Worm (Caenorhabditis elegans) whole organism, young adult: Measurements from ENCODE around the gene elt-6.

Experiments used
- C17E4.6 ChIP-seq: fragments of 200-800 bp; sonication (Bioruptor generic); IDR thresholded peaks from 2 replicates; pipeline ENCODE4 v1.3.6; 2022; ENCODE audit warnings: missing genetic modification reagents, missing genetic modification characterization, missing compliant biosample characterization
- F10E7.11 ChIP-seq: sonication (generic microtip); optimal IDR thresholded peaks from 2 replicates; lab custom pipeline; 2017; ENCODE audit warnings: mild to moderate bottlenecking, missing genetic modification characterization, moderate library complexity, missing compliant biosample characterization
- F23B12.7 ChIP-seq: sonication (generic microtip); optimal IDR thresholded peaks from 2 replicates; lab custom pipeline; 2017; ENCODE audit warnings: missing genetic modification characterization, mild to moderate bottlenecking, missing compliant biosample characterization, antibody characterized with exemption, moderate library complexity; ENCODE audit not compliant: insufficient read depth
- F33H1.4 ChIP-seq: fragments of 200-800 bp; sonication (Bioruptor generic); IDR thresholded peaks from 2 replicates; pipeline ENCODE4 v1.3.6; 2022; ENCODE audit warnings: missing genetic modification reagents, missing genetic modification characterization, missing compliant biosample characterization
- K11D2.4 ChIP-seq: fragments of 200-800 bp; sonication (Bioruptor generic); IDR thresholded peaks from 2 replicates; pipeline ENCODE4 v1.3.6; 2022; ENCODE audit warnings: missing genetic modification reagents, missing genetic modification characterization, missing compliant biosample characterization
- K12H6.12 ChIP-seq: fragments of 200-800 bp; sonication (Bioruptor generic); optimal IDR thresholded peaks from 2 replicates; lab custom pipeline; 2018; ENCODE audit warnings: mild to moderate bottlenecking, missing genetic modification characterization, missing compliant biosample characterization
- T07F8.4 ChIP-seq: sonication (generic microtip); optimal IDR thresholded peaks from 2 replicates; lab custom pipeline; 2016; ENCODE audit warnings: mild to moderate bottlenecking, missing genetic modification characterization, moderate library complexity, missing compliant biosample characterization
- Y67H2A.10 ChIP-seq: fragments of 200-800 bp; sonication (Bioruptor generic); conservative IDR thresholded peaks from 2 replicates; pipeline ENCODE4 v1.3.6; 2022; ENCODE audit warnings: missing genetic modification reagents, missing genetic modification characterization, missing compliant biosample characterization
- ama-1 ChIP-seq, 3 experiments: fragments of 150-350 bp in 1 of 3; sonication (generic microtip) in 2 of 3; optimal IDR thresholded peaks; 2 replicates each; lab custom pipeline; 2014 to 2018; ENCODE audit warnings: missing biosample characterization in 2 of 3, missing genetic modification characterization in 2 of 3, missing genetic modification reagents in 2 of 3
- aptf-2 ChIP-seq: fragments of 200-800 bp; sonication (Bioruptor generic); conservative IDR thresholded peaks from 2 replicates; pipeline ENCODE4 v1.3.6; 2022; ENCODE audit warnings: missing genetic modification reagents, missing genetic modification characterization, missing compliant biosample characterization
- attf-3 ChIP-seq: fragments of 200-800 bp; sonication (Bioruptor generic); conservative IDR thresholded peaks from 2 replicates; pipeline ENCODE4 v1.3.6; 2022; ENCODE audit warnings: missing genetic modification reagents, missing genetic modification characterization, missing compliant biosample characterization
- attf-6 ChIP-seq: fragments of 200-800 bp; sonication (Bioruptor generic); IDR thresholded peaks from 2 replicates; pipeline ENCODE4 v1.3.6; 2022; ENCODE audit warnings: missing genetic modification reagents, missing genetic modification characterization, missing compliant biosample characterization
- bed-2 ChIP-seq: fragments of 200-800 bp; sonication (Bioruptor generic); IDR thresholded peaks from 2 replicates; pipeline ENCODE4 v1.3.6; 2022; ENCODE audit warnings: missing genetic modification reagents, missing genetic modification characterization, missing compliant biosample characterization
- cebp-1 ChIP-seq, 2 experiments: fragments of 200-800 bp in 1 of 2; sonication (Bioruptor generic) in 1 of 2; sonication (generic microtip) in 1 of 2; IDR thresholded peaks in 1 of 2; optimal IDR thresholded peaks in 1 of 2; 2 replicates each; pipeline versions ENCODE4 v1.3.6 to Lab custom; 2017 to 2022; ENCODE audit warnings: missing compliant biosample characterization in 2 of 2, missing genetic modification characterization in 2 of 2, mild to moderate bottlenecking in 1 of 2, missing genetic modification reagents in 1 of 2, moderate library complexity in 1 of 2
- ceh-100 ChIP-seq: fragments of 200-800 bp; sonication (Bioruptor generic); IDR thresholded peaks from 2 replicates; pipeline ENCODE4 v1.3.6; 2022; ENCODE audit warnings: missing genetic modification reagents, missing genetic modification characterization, missing compliant biosample characterization
- ceh-27 ChIP-seq: fragments of 200-800 bp; sonication (Bioruptor generic); optimal IDR thresholded peaks from 2 replicates; lab custom pipeline; 2018; ENCODE audit warnings: mild to moderate bottlenecking, missing genetic modification characterization, moderate library complexity, missing compliant biosample characterization
- ceh-58 ChIP-seq: fragments of 200-800 bp; sonication (Bioruptor generic); IDR thresholded peaks from 2 replicates; pipeline ENCODE4 v1.3.6; 2022; ENCODE audit warnings: missing genetic modification characterization, missing compliant biosample characterization
- ceh-79 ChIP-seq: sonication (generic microtip); optimal IDR thresholded peaks from 2 replicates; lab custom pipeline; 2017; ENCODE audit warnings: mild to moderate bottlenecking, missing genetic modification characterization, missing compliant biosample characterization
- ceh-91 ChIP-seq: fragments of 200-800 bp; sonication (Bioruptor generic); IDR thresholded peaks from 2 replicates; pipeline ENCODE4 v1.3.6; 2022; ENCODE audit warnings: missing genetic modification reagents, missing genetic modification characterization, missing compliant biosample characterization
- egrh-3 ChIP-seq: fragments of 200-800 bp; sonication (Bioruptor generic); IDR thresholded peaks from 2 replicates; pipeline ENCODE4 v1.3.6; 2022; ENCODE audit warnings: missing genetic modification reagents, missing genetic modification characterization, missing compliant biosample characterization
- him-1 ChIP-seq: sonication (generic microtip); optimal IDR thresholded peaks from 2 replicates; lab custom pipeline; 2016; ENCODE audit warnings: missing genotype, missing genetic modification reagents, missing genetic modification characterization, missing compliant biosample characterization
- hmg-20 ChIP-seq: fragments of 200-800 bp; sonication (Bioruptor generic); IDR thresholded peaks from 2 replicates; pipeline ENCODE4 v1.3.6; 2022; ENCODE audit warnings: missing genetic modification reagents, missing genetic modification characterization, missing compliant biosample characterization
- lag-1 ChIP-seq: fragments of 200-800 bp; sonication (Bioruptor generic); IDR thresholded peaks from 2 replicates; pipeline ENCODE4 v1.3.6; 2022; ENCODE audit warnings: missing genetic modification reagents, missing genetic modification characterization, missing compliant biosample characterization
- let-526 ChIP-seq: fragments of 200-800 bp; sonication (Bioruptor generic); IDR thresholded peaks from 2 replicates; pipeline ENCODE4 v1.3.6; 2022; ENCODE audit warnings: missing genetic modification reagents, missing genetic modification characterization, missing compliant biosample characterization
- lin-40 ChIP-seq: sonication (generic microtip); optimal IDR thresholded peaks from 2 replicates; lab custom pipeline; 2016; ENCODE audit warnings: missing genetic modification characterization, mild to moderate bottlenecking, missing compliant biosample characterization, missing genotype, missing genetic modification reagents
- madf-3 ChIP-seq: fragments of 200-800 bp; sonication (Bioruptor generic); IDR thresholded peaks from 2 replicates; pipeline ENCODE4 v1.3.6; 2022; ENCODE audit warnings: missing genetic modification reagents, missing genetic modification characterization, missing compliant biosample characterization
- mcd-1 ChIP-seq: fragments of 200-800 bp; sonication (Bioruptor generic); IDR thresholded peaks from 2 replicates; pipeline ENCODE4 v1.3.6; 2022; ENCODE audit warnings: missing genetic modification reagents, missing genetic modification characterization, missing compliant biosample characterization
- nfya-2 ChIP-seq: fragments of 200-800 bp; sonication (Bioruptor generic); IDR thresholded peaks from 2 replicates; pipeline ENCODE4 v1.3.6; 2022; ENCODE audit warnings: missing genetic modification reagents, missing genetic modification characterization, missing compliant biosample characterization
- nhr-80 ChIP-seq: sonication (generic microtip); optimal IDR thresholded peaks from 2 replicates; lab custom pipeline; 2016; ENCODE audit warnings: missing genetic modification characterization, missing compliant biosample characterization
- snpc-1.3 ChIP-seq: sonication (generic microtip); optimal IDR thresholded peaks from 2 replicates; lab custom pipeline; 2017; ENCODE audit warnings: missing genetic modification characterization, mild to moderate bottlenecking, missing compliant biosample characterization, antibody characterized with exemption, moderate library complexity, missing genotype, missing genetic modification reagents; ENCODE audit not compliant: insufficient read depth
- snpc-4 ChIP-seq, 5 experiments: fragments of 150-350 bp in 1 of 5; sonication (generic microtip) in 4 of 5; optimal IDR thresholded peaks; 2 replicates each; lab custom pipeline; 2014 to 2018; ENCODE audit warnings: missing genetic modification characterization in 5 of 5, missing biosample characterization in 3 of 5, antibody characterized with exemption in 2 of 5, mild to moderate bottlenecking in 2 of 5, missing compliant biosample characterization in 2 of 5, missing genotype in 2 of 5, moderate library complexity in 2 of 5, missing genetic modification reagents in 1 of 5
- somi-1 ChIP-seq: fragments of 200-800 bp; sonication (Bioruptor generic); optimal IDR thresholded peaks from 2 replicates; lab custom pipeline; 2018; ENCODE audit warnings: mild to moderate bottlenecking, missing genetic modification characterization, missing compliant biosample characterization
- tlf-1 ChIP-seq: fragments of 200-800 bp; sonication (Bioruptor generic); optimal IDR thresholded peaks from 2 replicates; lab custom pipeline; 2018; ENCODE audit warnings: mild to moderate bottlenecking, missing genetic modification characterization, missing compliant biosample characterization
- zim-3 ChIP-seq: sonication (generic microtip); optimal IDR thresholded peaks from 2 replicates; lab custom pipeline; 2017; ENCODE audit warnings: mild to moderate bottlenecking, missing genetic modification characterization, moderate library complexity, missing compliant biosample characterization
- ztf-28 ChIP-seq: fragments of 200-800 bp; sonication (Bioruptor generic); IDR thresholded peaks from 2 replicates; pipeline ENCODE4 v1.3.6; 2022; ENCODE audit warnings: missing genetic modification reagents, missing genetic modification characterization, missing compliant biosample characterization

The elt-6 gene

DNA sequence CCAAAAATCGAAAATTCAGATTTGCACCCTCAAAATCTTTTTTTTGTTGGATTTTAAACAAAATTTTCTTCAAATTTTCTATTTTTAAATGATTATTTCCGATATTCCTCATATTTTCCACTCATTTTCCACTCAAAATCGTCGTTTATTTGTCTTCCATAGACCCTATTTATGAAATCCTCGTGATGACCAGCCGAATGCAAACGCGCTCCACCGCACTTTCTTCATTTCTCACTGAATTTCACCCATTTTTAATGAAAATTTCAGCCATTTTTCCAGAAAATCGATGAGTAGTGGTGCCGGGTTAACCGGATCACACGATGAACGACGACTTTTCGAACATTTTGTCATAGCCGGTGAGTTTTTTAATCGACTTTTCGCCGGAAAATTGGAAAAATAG is 5.9 kb downstream of the elt-6 start, which contains the start of gene denn-4:
Gene denn-4, plus strand, starts transcription at position 280 of the 400 bp plus-strand sequence.
- TF ChIP-seq hmg-20 (GFP tag; lab: Robert Waterston, UW) (no peak), C17E4.6 (GFP tag; lab: Robert Waterston, UW) (no peak), cebp-1 (GFP tag; IDR thresholded peaks at IDR 0.05; lab: Robert Waterston, UW) (no peak), cebp-1 (tag; optimal IDR thresholded peaks at IDR 0.05; lab: Kevin White, UChicago) (peak; percentile 21), attf-3 (no peak), F10E7.11 (tag; lab: Kevin White, UChicago) (no peak), snpc-4 (GFP tag; optimal IDR thresholded peaks at IDR 0.05; lab: Kevin White, UChicago) (no peak), snpc-4 (tag; optimal IDR thresholded peaks at IDR 0.05; lab: Kevin White, UChicago) (no peak), F23B12.7 (tag; lab: Kevin White, UChicago) (peak; percentile 1), mcd-1 (GFP tag; lab: Robert Waterston, UW) (peak; percentile 89), snpc-1.3 (tag; lab: Kevin White, UChicago) (no peak), ztf-28 (GFP tag; lab: Robert Waterston, UW) (no peak), egrh-3 (GFP tag; lab: Robert Waterston, UW) (no peak)

DNA sequence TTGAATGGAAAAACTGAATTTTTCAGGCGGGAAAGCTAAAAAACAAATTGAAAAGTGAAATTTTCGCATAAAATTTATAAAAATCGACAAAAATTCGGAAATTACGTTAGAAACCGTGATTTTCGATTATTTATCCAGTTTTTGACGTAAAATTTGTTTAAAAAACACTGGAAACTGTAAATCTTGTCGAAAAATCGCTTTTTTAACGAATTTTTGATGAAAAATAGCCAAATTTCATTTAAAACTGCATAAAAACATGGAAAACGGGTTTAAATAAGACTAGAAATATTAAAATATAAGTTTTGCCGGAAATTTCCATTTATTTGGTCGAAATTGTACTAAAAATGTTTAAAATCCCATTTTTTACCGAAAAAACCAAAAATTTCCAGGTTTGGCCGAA is 6.4 kb downstream of the elt-6 start:
- TF ChIP-seq F33H1.4 (no peak), somi-1 (GFP tag; lab: Kevin White, UChicago) (no peak), zim-3 (no peak), ceh-79 (tag; lab: Kevin White, UChicago) (no peak), lag-1 (GFP tag; lab: Robert Waterston, UW) (no peak), ceh-27 (GFP tag; lab: Kevin White, UChicago) (no peak), attf-6 (GFP tag; lab: Robert Waterston, UW) (no peak), K12H6.12 (tag; lab: Kevin White, UChicago) (no peak), ceh-100 (no peak), T07F8.4 (tag; lab: Kevin White, UChicago) (no peak), bed-2 (GFP tag; lab: Robert Waterston, UW) (no peak), tlf-1 (GFP tag; lab: Kevin White, UChicago) (no peak), aptf-2 (no peak), K11D2.4 (GFP tag; lab: Robert Waterston, UW) (no peak), snpc-4 (GFP tag; optimal IDR thresholded peaks at IDR 0.05; lab: Kevin White, UChicago) (no peak), snpc-4 (tag; optimal IDR thresholded peaks at IDR 0.05; lab: Kevin White, UChicago) (no peak), Y67H2A.10 (GFP tag; lab: Robert Waterston, UW) (no peak), F10E7.11 (tag; lab: Kevin White, UChicago) (no peak), lin-40 (tag; lab: Kevin White, UChicago) (no peak), let-526 (GFP tag; lab: Robert Waterston, UW) (no peak)

DNA sequence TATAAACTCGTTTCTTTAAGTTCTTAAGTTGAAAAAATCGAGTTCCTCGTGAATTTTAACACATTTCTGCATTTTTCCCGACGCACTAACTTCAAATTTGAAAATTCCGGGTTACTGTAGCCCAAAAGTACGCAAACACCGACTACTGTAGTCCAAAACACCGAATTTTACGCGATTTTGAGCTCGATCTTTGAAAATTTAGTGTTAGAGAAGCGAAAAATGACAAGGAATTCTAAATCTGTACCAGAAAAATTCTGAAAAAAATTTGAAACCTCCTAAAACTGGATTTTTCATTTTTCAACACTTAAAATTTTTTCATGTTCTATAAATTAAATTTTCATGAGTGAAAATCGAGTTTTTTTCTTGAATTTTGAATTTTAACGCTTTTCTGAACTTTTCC is 27.4 kb downstream of the elt-6 start:
- TF ChIP-seq nhr-80 (tag; lab: Kevin White, UChicago): no peak
- TF ChIP-seq ceh-58: no peak
- no peak for TF ChIP-seq madf-3
- no peak for TF ChIP-seq nfya-2 (GFP tag; lab: Robert Waterston, UW)
- no peak for TF ChIP-seq ceh-91
- TF ChIP-seq ama-1 (optimal IDR thresholded peaks at IDR 0.05; lab: Kevin White, UChicago): no peak
- no peak for TF ChIP-seq ama-1 (GFP tag; optimal IDR thresholded peaks at IDR 0.05; lab: Kevin White, UChicago)
- no peak for TF ChIP-seq him-1 (tag; lab: Kevin White, UChicago)
- TF ChIP-seq, all 124 proteins: peak for 0
